Fruit fly (Drosophila melanogaster): Measurements from ENCODE around the gene CG14137.

CG14137 gene

dm6 chr3L:11561946-11562760 lies 37.7 kb downstream of the CG14137 start, which contains the start of the genes CG7394 and Mob2:
CG7394 (plus strand) TSS chr3L:11561996.
Mob2 (minus strand) TSS chr3L:11562233.
- TF ChIP-seq CG9948 (tag; optimal IDR thresholded peaks at IDR 0.05), result peak; percentile 75
- peak; percentile 80 for TF ChIP-seq CG34367 (tag; optimal IDR thresholded peaks at IDR 0.05)
- TF ChIP-seq CG12605 (GFP tag; IDR thresholded peaks at IDR 0.05), result peak; percentile 81
- TF ChIP-seq EcR (GFP tag; optimal IDR thresholded peaks at IDR 0.05), result peak; percentile 17
- TF ChIP-seq Pif1B (GFP tag; optimal IDR thresholded peaks at IDR 0.05), result peak; percentile 87
- peak; percentile 80 for TF ChIP-seq CG8301 (tag; optimal IDR thresholded peaks at IDR 0.05)
- TF ChIP-seq CG8159 (tag; optimal IDR thresholded peaks at IDR 0.05), result peak; percentile 81
- TF ChIP-seq Ets98B (GFP tag; IDR thresholded peaks at IDR 0.05), result peak; percentile 87
- peak; percentile 88 for TF ChIP-seq Pif1A (GFP tag; optimal IDR thresholded peaks at IDR 0.05)
- TF ChIP-seq gl (tag; optimal IDR thresholded peaks at IDR 0.05), result peak; percentile 13
- no peak for TF ChIP-seq CG13204 (GFP tag; optimal IDR thresholded peaks at IDR 0.05)
- TF ChIP-seq CG17806 (tag; optimal IDR thresholded peaks at IDR 0.05), result peak; percentile 87
- peak; percentile 81 for TF ChIP-seq CG15710 (tag; optimal IDR thresholded peaks at IDR 0.05)
- TF ChIP-seq D1 (tag; optimal IDR thresholded peaks at IDR 0.05), result peak; percentile 85
- TF ChIP-seq CG4496 (GFP tag; IDR thresholded peaks at IDR 0.05), result peak; percentile 87
- peak; percentile 50; the same call in 1 of the 2 replicates for TF ChIP-seq CG10348 (GFP tag; IDR thresholded peaks at IDR 0.05)
- peak; percentile 90 for TF ChIP-seq fd96Ca (GFP tag; IDR thresholded peaks at IDR 0.05)
- TF ChIP-seq rn (GFP tag; IDR thresholded peaks at IDR 0.05), result peak; percentile 71
- peak; percentile 84 for TF ChIP-seq CG14655 (GFP tag; optimal IDR thresholded peaks at IDR 0.05)
- peak; percentile 86; the same call in 1 of the 2 replicates for TF ChIP-seq CG32121 (GFP tag; IDR thresholded peaks at IDR 0.05)
- peak; percentile 81 for TF ChIP-seq Snoo (tag; optimal IDR thresholded peaks at IDR 0.05)

DNA sequence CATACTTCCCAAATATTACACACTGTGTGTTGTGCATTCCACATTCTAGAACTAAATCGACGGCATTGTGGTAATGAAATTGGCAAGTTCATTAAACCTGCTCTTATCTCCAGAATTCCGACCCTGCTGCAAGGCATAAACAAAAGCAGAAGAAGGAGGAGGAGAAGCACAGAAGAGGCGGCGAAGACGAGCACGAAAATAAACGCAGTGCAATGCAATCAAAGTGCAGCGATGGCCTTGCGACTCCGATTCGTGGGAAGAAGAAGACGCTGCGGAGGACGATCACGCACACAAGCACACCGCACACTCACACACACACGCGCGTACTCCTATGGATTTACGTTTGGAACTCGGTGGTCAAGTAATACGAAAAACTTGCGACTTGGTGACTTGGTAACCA lies 39.0 kb downstream of the CG14137 start:
- TF ChIP-seq CG13204 (GFP tag; optimal IDR thresholded peaks at IDR 0.05) (peak; percentile 60), EcR (GFP tag; optimal IDR thresholded peaks at IDR 0.05) (peak; percentile 97), Ets98B (GFP tag; IDR thresholded peaks at IDR 0.05) (no peak), CG4496 (GFP tag; IDR thresholded peaks at IDR 0.05) (0 out of 3 replicates have a peak, but pooled peaks have one; percentile 9)

DNA sequence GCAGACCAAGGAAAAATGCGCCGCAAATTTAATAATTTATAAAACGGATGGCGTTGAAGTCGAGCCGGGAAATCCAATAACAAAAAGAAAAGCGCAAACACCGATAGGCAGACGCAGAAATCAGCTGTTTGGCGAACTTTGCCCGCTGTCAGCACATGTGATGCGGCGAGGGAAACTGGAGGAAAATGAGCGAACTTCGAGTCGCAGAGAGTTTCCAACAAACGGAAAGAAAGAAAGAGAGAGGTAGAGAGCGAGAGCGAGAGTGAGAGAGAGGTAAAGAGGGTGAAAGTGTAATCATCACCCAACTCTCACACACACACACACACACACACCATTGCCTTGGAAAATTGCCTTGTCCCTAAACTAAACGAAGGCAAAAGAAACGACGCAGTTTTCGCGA lies 42.7 kb downstream of the CG14137 start:
- TF ChIP-seq CG15710 (tag; optimal IDR thresholded peaks at IDR 0.05) (no peak), CG34367 (tag; optimal IDR thresholded peaks at IDR 0.05) (peak; percentile 33), CG4496 (GFP tag; IDR thresholded peaks at IDR 0.05) (peak; percentile 74), gl (tag; optimal IDR thresholded peaks at IDR 0.05) (peak; percentile 89), fd96Ca (GFP tag; IDR thresholded peaks at IDR 0.05) (peak; percentile 78), CG32121 (GFP tag; IDR thresholded peaks at IDR 0.05) (peak; percentile 26; the same call in 1 of the 2 replicates), CG10348 (GFP tag; IDR thresholded peaks at IDR 0.05) (no peak), Ets98B (GFP tag; IDR thresholded peaks at IDR 0.05) (peak; percentile 76), EcR (GFP tag; optimal IDR thresholded peaks at IDR 0.05) (peak; percentile 6), Pif1B (GFP tag; optimal IDR thresholded peaks at IDR 0.05) (peak; percentile 6), Pif1A (GFP tag; optimal IDR thresholded peaks at IDR 0.05) (peak; percentile 50), CG8301 (tag; optimal IDR thresholded peaks at IDR 0.05) (peak; percentile 73), CG8159 (tag; optimal IDR thresholded peaks at IDR 0.05) (peak; percentile 9), CG14655 (GFP tag; optimal IDR thresholded peaks at IDR 0.05) (peak; percentile 77), D1 (tag; optimal IDR thresholded peaks at IDR 0.05) (no peak), Snoo (tag; optimal IDR thresholded peaks at IDR 0.05) (no peak), CG9948 (tag; optimal IDR thresholded peaks at IDR 0.05) (peak; percentile 9), CG12605 (GFP tag; IDR thresholded peaks at IDR 0.05) (peak; percentile 84), rn (GFP tag; IDR thresholded peaks at IDR 0.05) (no peak), CG13204 (GFP tag; optimal IDR thresholded peaks at IDR 0.05) (peak; percentile 73), CG17806 (tag; optimal IDR thresholded peaks at IDR 0.05) (peak; percentile 21)

DNA sequence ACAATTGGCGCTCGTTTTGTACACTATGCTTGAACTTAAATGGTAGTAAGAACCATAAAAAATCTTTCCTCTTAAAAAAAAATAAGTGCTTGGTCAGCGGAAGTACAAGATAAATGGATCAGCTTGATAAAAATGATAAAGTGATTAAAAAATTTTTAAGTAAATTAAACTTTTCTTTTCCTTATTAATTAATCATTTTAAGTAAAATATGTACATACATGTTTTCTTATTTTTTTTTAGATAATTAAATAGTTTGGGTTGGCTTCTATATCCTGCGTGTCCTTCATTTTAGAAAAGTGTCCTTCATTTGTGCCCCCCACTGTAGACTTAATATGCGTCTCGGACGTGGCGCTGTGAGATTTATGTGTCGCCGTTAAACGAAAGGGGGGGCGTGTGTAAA lies 43.2 kb downstream of the CG14137 start:
- TF ChIP-seq CG17806 (tag; optimal IDR thresholded peaks at IDR 0.05) (no peak), D1 (tag; optimal IDR thresholded peaks at IDR 0.05) (no peak), CG9948 (tag; optimal IDR thresholded peaks at IDR 0.05) (peak; percentile 8)

DNA sequence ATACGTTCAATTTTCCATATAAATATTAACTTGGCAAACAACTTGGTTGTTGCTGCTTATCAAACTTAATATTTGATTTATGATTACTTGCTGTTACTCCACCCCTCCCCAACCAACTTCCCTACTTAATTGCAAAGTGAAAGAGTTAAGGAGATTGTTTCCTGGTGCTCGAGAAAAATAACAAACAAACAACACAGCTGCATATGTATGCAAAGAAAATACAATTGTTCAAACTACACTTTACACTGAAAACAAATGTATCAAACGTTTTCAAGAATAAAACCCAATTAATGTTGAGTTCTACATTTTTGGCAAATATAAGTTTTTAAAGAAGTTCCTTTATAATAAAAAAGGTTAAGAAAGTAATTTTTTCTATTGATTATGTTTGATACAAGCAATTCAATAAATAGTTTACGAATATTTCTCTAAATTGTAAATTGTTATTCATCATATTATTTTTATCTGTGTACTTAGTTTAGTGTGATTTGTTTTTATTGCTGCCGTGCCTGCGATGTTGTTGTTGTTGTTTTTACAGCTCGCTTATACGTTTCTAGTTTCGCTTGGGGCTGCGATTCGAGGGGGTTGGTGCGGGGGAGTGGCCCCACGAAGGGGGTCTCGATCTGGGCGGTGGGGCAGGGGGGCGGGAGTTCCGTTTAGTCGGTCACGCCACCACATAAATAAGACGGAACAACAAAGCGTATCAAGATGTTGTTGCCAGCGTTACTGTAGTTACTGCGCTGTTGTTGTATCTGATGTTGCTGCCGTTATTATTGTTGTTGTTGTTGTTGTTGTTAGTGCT lies 44.0 kb downstream of the CG14137 start:
- TF ChIP-seq CG12605 (GFP tag; IDR thresholded peaks at IDR 0.05) (peak; percentile 47; the same call in 1 of the 2 replicates), CG15710 (tag; optimal IDR thresholded peaks at IDR 0.05) (peak; percentile 54), CG14655 (GFP tag; optimal IDR thresholded peaks at IDR 0.05) (peak; percentile 71), Pif1B (GFP tag; optimal IDR thresholded peaks at IDR 0.05) (no peak), CG13204 (GFP tag; optimal IDR thresholded peaks at IDR 0.05) (peak; percentile 55), CG9948 (tag; optimal IDR thresholded peaks at IDR 0.05) (peak; percentile 73), Ets98B (GFP tag; IDR thresholded peaks at IDR 0.05) (peak; percentile 28; the same call in 1 of the 2 replicates), gl (tag; optimal IDR thresholded peaks at IDR 0.05) (peak; percentile 62), CG34367 (tag; optimal IDR thresholded peaks at IDR 0.05) (peak; percentile 28), Pif1A (GFP tag; optimal IDR thresholded peaks at IDR 0.05) (no peak), Snoo (tag; optimal IDR thresholded peaks at IDR 0.05) (no peak), CG17806 (tag; optimal IDR thresholded peaks at IDR 0.05) (peak; percentile 66), CG10348 (GFP tag; IDR thresholded peaks at IDR 0.05) (no peak), CG8159 (tag; optimal IDR thresholded peaks at IDR 0.05) (peak; percentile 75), D1 (tag; optimal IDR thresholded peaks at IDR 0.05) (peak; percentile 17), CG32121 (GFP tag; IDR thresholded peaks at IDR 0.05) (peak; percentile 75), rn (GFP tag; IDR thresholded peaks at IDR 0.05) (no peak), CG8301 (tag; optimal IDR thresholded peaks at IDR 0.05) (peak; percentile 82), EcR (GFP tag; optimal IDR thresholded peaks at IDR 0.05) (peak; percentile 9), CG4496 (GFP tag; IDR thresholded peaks at IDR 0.05) (peak; percentile 48; the same call in 1 of the 3 replicates), fd96Ca (GFP tag; IDR thresholded peaks at IDR 0.05) (peak; percentile 69; the same call in 1 of the 3 replicates)
